Fruit fly (Drosophila melanogaster): Measurements from ENCODE around the gene Rheb.
A peak's percentile ranks its signal among the peaks of the same experiment; 100 is the strongest.

The Rheb gene

DNA sequence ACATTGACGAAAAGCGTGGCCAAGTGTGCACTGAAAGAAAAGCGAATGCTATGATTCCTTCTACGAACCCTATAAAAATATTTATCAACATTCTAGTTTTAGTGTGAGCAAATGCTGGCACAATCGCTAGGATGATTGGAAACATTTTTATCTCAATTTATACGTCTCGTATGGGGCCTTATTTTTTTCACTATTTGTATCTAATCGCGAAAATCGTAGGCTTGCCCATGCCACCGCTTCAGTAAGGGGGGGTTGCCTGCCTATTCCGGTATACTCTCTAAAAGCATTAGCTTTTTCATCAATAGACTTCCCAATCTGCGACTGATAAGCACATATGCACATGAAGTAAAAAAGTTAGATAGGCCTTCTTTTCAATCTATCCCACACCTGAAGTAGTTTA lies 3.1 kb upstream of the Rheb start (continued):
- TF ChIP-seq CG17568 (GFP tag; optimal IDR thresholded peaks at IDR 0.05) (no peak), az2 (GFP tag; optimal IDR thresholded peaks at IDR 0.05) (peak; percentile 74), CG14014 (GFP tag; IDR thresholded peaks at IDR 0.05) (peak; percentile 89), jing (GFP tag; optimal IDR thresholded peaks at IDR 0.05) (no peak), Bteb2 (GFP tag; optimal IDR thresholded peaks at IDR 0.05) (peak; percentile 31), Pdp1 (GFP tag; optimal IDR thresholded peaks at IDR 0.05) (peak; percentile 74 to 78), Hmx (GFP tag; optimal IDR thresholded peaks at IDR 0.05) (no peak), jumu (GFP tag; optimal IDR thresholded peaks at IDR 0.05) (peak; percentile 79), pita (GFP tag; optimal IDR thresholded peaks at IDR 0.05) (no peak), Spps (tag; optimal IDR thresholded peaks at IDR 0.05) (peak; percentile 32), CG6683 (GFP tag; optimal IDR thresholded peaks at IDR 0.05) (peak; percentile 59), CG12219 (GFP tag; optimal IDR thresholded peaks at IDR 0.05) (peak; percentile 80), CG17361 (GFP tag; IDR thresholded peaks at IDR 0.05) (peak; percentile 79), lov (optimal IDR thresholded peaks at IDR 0.05) (no peak), lov (GFP tag; IDR thresholded peaks at IDR 0.05) (peak; percentile 66; the same call in 1 of the 3 replicates), CG9932 (GFP tag; IDR thresholded peaks at IDR 0.05) (peak; percentile 75; the same call in 1 of the 2 replicates), ro (GFP tag; IDR thresholded peaks at IDR 0.05) (peak; percentile 36; the same call in 1 of the 2 replicates), zen2 (GFP tag; IDR thresholded peaks at IDR 0.05; ENCODE audit: partially characterized antibody) (no peak), mld (GFP tag; IDR thresholded peaks at IDR 0.05; ENCODE audit: partially characterized antibody) (no peak), CG31388 (GFP tag; optimal IDR thresholded peaks at IDR 0.05) (peak; percentile 40), Ets65A (GFP tag) (peak; percentile 95), CG13287 (GFP tag; IDR thresholded peaks at IDR 0.05; ENCODE audit: partially characterized antibody) (no peak), Hr39 (optimal IDR thresholded peaks at IDR 0.05) (no peak), CG10431 (GFP tag; optimal IDR thresholded peaks at IDR 0.05) (no peak), CG42726 (GFP tag; IDR thresholded peaks at IDR 0.05; ENCODE audit: partially characterized antibody) (no peak), gce (GFP tag; IDR thresholded peaks at IDR 0.05) (peak; percentile 74), CG5245 (GFP tag; optimal IDR thresholded peaks at IDR 0.05) (peak; percentile 48), Dek (tag; optimal IDR thresholded peaks at IDR 0.05) (peak; percentile 79), CG12391 (tag; optimal IDR thresholded peaks at IDR 0.05) (peak; percentile 82), CG1529 (GFP tag; optimal IDR thresholded peaks at IDR 0.05) (peak; percentile 70), gem (tag; optimal IDR thresholded peaks at IDR 0.05) (no peak), D (optimal IDR thresholded peaks at IDR 0.05) (no peak), D (GFP tag; optimal IDR thresholded peaks at IDR 0.05) (peak; percentile 72), ATbp (GFP tag; optimal IDR thresholded peaks at IDR 0.05) (peak; percentile 84), CG10959 (GFP tag; IDR thresholded peaks at IDR 0.05) (no peak), Med (GFP tag) (peak; percentile 98), btn (GFP tag; optimal IDR thresholded peaks at IDR 0.05) (peak; percentile 43), CG15011 (GFP tag; optimal IDR thresholded peaks at IDR 0.05) (peak; percentile 69), p53 (GFP tag; optimal IDR thresholded peaks at IDR 0.05) (peak; percentile 10), bsh (GFP tag; optimal IDR thresholded peaks at IDR 0.05) (peak in 1 of 2 experiments; percentile 83), Blimp-1 (GFP tag; optimal IDR thresholded peaks at IDR 0.05) (peak; percentile 69), Ets97D (GFP tag; optimal IDR thresholded peaks at IDR 0.05) (peak; percentile 38), Doc3 (GFP tag; IDR thresholded peaks at IDR 0.05; ENCODE audit: partially characterized antibody) (no peak), unc-4 (GFP tag; IDR thresholded peaks at IDR 0.05; ENCODE audit: partially characterized antibody) (no peak), lilli (GFP tag; optimal IDR thresholded peaks at IDR 0.05) (peak; percentile 82), ac (GFP tag; optimal IDR thresholded peaks at IDR 0.05) (no peak), tgo (GFP tag; IDR thresholded peaks at IDR 0.05) (peak; percentile 90), MTF-1 (GFP tag; optimal IDR thresholded peaks at IDR 0.05; ENCODE audit: borderline replicate concordance) (peak; percentile 40), CG4404 (GFP tag; IDR thresholded peaks at IDR 0.05) (peak; percentile 52), CoRest (tag; optimal IDR thresholded peaks at IDR 0.05) (peak; percentile 81), lbe (GFP tag; optimal IDR thresholded peaks at IDR 0.05) (peak; percentile 68)
